Worm (Caenorhabditis elegans) whole organism, L1 larva: ENCODE results near the gene gln-2.

Experiments
- C16A3.4 ChIP-seq: fragments of 150-350 bp; optimal IDR thresholded peaks from 2 replicates; lab custom pipeline; 2014; ENCODE audit warnings: missing biosample characterization, missing genetic modification characterization
- F16B12.6 ChIP-seq: fragments of 150-350 bp; optimal IDR thresholded peaks from 2 replicates; lab custom pipeline; 2014; ENCODE audit warnings: missing biosample characterization, missing genetic modification characterization
- ceh-63 ChIP-seq: fragments of 200-800 bp; sonication (Bioruptor generic); optimal IDR thresholded peaks from 2 replicates; lab custom pipeline; 2018; ENCODE audit warnings: mild to moderate bottlenecking, missing genetic modification characterization, missing compliant biosample characterization
- ceh-8 ChIP-seq: fragments of 200-800 bp; sonication (Bioruptor generic); optimal IDR thresholded peaks from 2 replicates; lab custom pipeline; 2018; ENCODE audit warnings: mild to moderate bottlenecking, missing genetic modification characterization, moderate library complexity, missing compliant biosample characterization
- ceh-88 ChIP-seq: fragments of 200-800 bp; sonication (Bioruptor generic); IDR thresholded peaks from 2 replicates; pipeline ENCODE4 v1.3.6; 2022; ENCODE audit warnings: missing genetic modification characterization, missing compliant biosample characterization
- ceh-90 ChIP-seq: sonication (generic microtip); optimal IDR thresholded peaks from 2 replicates; lab custom pipeline; 2016; ENCODE audit warnings: missing genetic modification characterization, missing compliant biosample characterization
- ces-1 ChIP-seq: fragments of 150-350 bp; optimal IDR thresholded peaks from 2 replicates; lab custom pipeline; 2014; ENCODE audit warnings: missing biosample characterization, missing genetic modification reagents, missing genetic modification characterization
- dpl-1 ChIP-seq, 3 experiments: fragments of 150-350 bp in 2 of 3; sonication (generic microtip) in 1 of 3; optimal IDR thresholded peaks; 2 replicates each; lab custom pipeline; 2014 to 2017; ENCODE audit warnings: missing biosample characterization in 3 of 3, missing genetic modification characterization in 3 of 3, missing genetic modification reagents in 3 of 3
- elt-2 ChIP-seq: sonication (generic microtip); optimal IDR thresholded peaks from 2 replicates; lab custom pipeline; 2016; ENCODE audit warnings: missing genetic modification characterization, mild to moderate bottlenecking, inconsistent platforms, missing compliant biosample characterization, missing genetic modification reagents
- elt-3 ChIP-seq, 6 experiments: fragments of 150-350 bp in 1 of 6; sonication (generic microtip); optimal IDR thresholded peaks; 2 replicates each; lab custom pipeline; 2017 to 2018; ENCODE audit warnings: missing biosample characterization in 6 of 6, missing genetic modification characterization in 6 of 6, inconsistent platforms in 1 of 6
- fkh-8 ChIP-seq: sonication (generic microtip); optimal IDR thresholded peaks from 2 replicates; lab custom pipeline; 2016; ENCODE audit warnings: mild to moderate bottlenecking, missing genetic modification characterization, missing compliant biosample characterization
- fos-1 ChIP-seq: fragments of 150-350 bp; optimal IDR thresholded peaks from 2 replicates; lab custom pipeline; 2014; ENCODE audit warnings: missing biosample characterization, missing genetic modification characterization
- hlh-17 ChIP-seq: fragments of 200-800 bp; sonication (Bioruptor generic); optimal IDR thresholded peaks from 2 replicates; lab custom pipeline; 2018; ENCODE audit warnings: missing genetic modification characterization, mild to moderate bottlenecking, missing compliant biosample characterization, moderate library complexity, borderline replicate concordance
- lin-35 ChIP-seq, 2 experiments: fragments of 150-350 bp; optimal IDR thresholded peaks; 2 replicates each; lab custom pipeline; 2014; ENCODE audit warnings: missing biosample characterization in 2 of 2, missing genetic modification characterization in 2 of 2, missing genetic modification reagents in 2 of 2
- lin-39 ChIP-seq: fragments of 150-350 bp; optimal IDR thresholded peaks from 2 replicates; lab custom pipeline; 2014; ENCODE audit warnings: missing biosample characterization, missing genetic modification reagents, missing genetic modification characterization
- mdl-1 ChIP-seq, 2 experiments: fragments of 150-350 bp; optimal IDR thresholded peaks; 2 replicates each; lab custom pipeline; 2014 to 2017; ENCODE audit warnings: missing biosample characterization in 2 of 2, missing genetic modification characterization in 2 of 2, inconsistent platforms in 1 of 2
- mef-2 ChIP-seq: fragments of 150-350 bp; optimal IDR thresholded peaks from 2 replicates; lab custom pipeline; 2014; ENCODE audit warnings: missing biosample characterization, missing genetic modification characterization
- nhr-11 ChIP-seq: fragments of 150-350 bp; optimal IDR thresholded peaks from 2 replicates; lab custom pipeline; 2014; ENCODE audit warnings: missing biosample characterization, missing genetic modification characterization
- nhr-20 ChIP-seq: sonication (generic microtip); optimal IDR thresholded peaks from 2 replicates; lab custom pipeline; 2016; ENCODE audit warnings: mild to moderate bottlenecking, missing genetic modification characterization, missing compliant biosample characterization
- nhr-237 ChIP-seq: fragments of 150-350 bp; optimal IDR thresholded peaks from 2 replicates; lab custom pipeline; 2014; ENCODE audit warnings: missing biosample characterization, missing genetic modification characterization
- nhr-47 ChIP-seq: sonication (generic microtip); optimal IDR thresholded peaks from 2 replicates; lab custom pipeline; 2016; ENCODE audit warnings: mild to moderate bottlenecking, missing genetic modification characterization, moderate library complexity, missing compliant biosample characterization
- nhr-76 ChIP-seq: sonication (generic microtip); optimal IDR thresholded peaks from 2 replicates; lab custom pipeline; 2017; ENCODE audit warnings: missing biosample characterization, missing genetic modification characterization
- nhr-77 ChIP-seq: fragments of 150-350 bp; optimal IDR thresholded peaks from 2 replicates; lab custom pipeline; 2014; ENCODE audit warnings: missing biosample characterization, missing genetic modification characterization
- nhr-84 ChIP-seq: sonication (generic microtip); optimal IDR thresholded peaks from 2 replicates; lab custom pipeline; 2017; ENCODE audit warnings: missing biosample characterization, missing genetic modification characterization
- nhr-90 ChIP-seq: sonication (generic microtip); optimal IDR thresholded peaks from 2 replicates; lab custom pipeline; 2016; ENCODE audit warnings: mild to moderate bottlenecking, missing genetic modification characterization, missing compliant biosample characterization; ENCODE audit not compliant: poor library complexity
- pax-3 ChIP-seq: fragments of 200-800 bp; sonication (Bioruptor generic); optimal IDR thresholded peaks from 2 replicates; lab custom pipeline; 2018; ENCODE audit warnings: mild to moderate bottlenecking, missing genetic modification characterization, moderate library complexity, missing compliant biosample characterization
- pqm-1 ChIP-seq: sonication (generic microtip); optimal IDR thresholded peaks from 3 replicates; lab custom pipeline; 2017; ENCODE audit warnings: missing biosample characterization, missing genetic modification characterization
- rnt-1 ChIP-seq: sonication (generic microtip); optimal IDR thresholded peaks from 2 replicates; lab custom pipeline; 2016; ENCODE audit warnings: mild to moderate bottlenecking, missing genetic modification characterization, moderate library complexity, missing compliant biosample characterization
- skn-1 ChIP-seq: fragments of 150-350 bp; optimal IDR thresholded peaks from 2 replicates; lab custom pipeline; 2014; ENCODE audit warnings: missing biosample characterization, missing genetic modification characterization
- snpc-4 ChIP-seq: fragments of 150-350 bp; optimal IDR thresholded peaks from 2 replicates; lab custom pipeline; 2014; ENCODE audit warnings: missing biosample characterization, missing genetic modification characterization
- sup-37 ChIP-seq: fragments of 200-800 bp; sonication (Bioruptor generic); optimal IDR thresholded peaks from 2 replicates; lab custom pipeline; 2018; ENCODE audit warnings: mild to moderate bottlenecking, missing genetic modification characterization, missing compliant biosample characterization
- unc-98 ChIP-seq: fragments of 200-800 bp; sonication (Bioruptor generic); IDR thresholded peaks from 2 replicates; pipeline ENCODE4 v1.3.6; 2022; ENCODE audit warnings: missing genetic modification characterization, missing compliant biosample characterization
- vab-15 ChIP-seq: sonication (generic microtip); optimal IDR thresholded peaks from 2 replicates; lab custom pipeline; 2017; ENCODE audit warnings: missing genotype, mild to moderate bottlenecking, missing genetic modification characterization, missing compliant biosample characterization
- zag-1 ChIP-seq: fragments of 150-350 bp; optimal IDR thresholded peaks from 2 replicates; lab custom pipeline; 2014; ENCODE audit warnings: missing biosample characterization, missing genetic modification characterization
- zip-4 ChIP-seq: fragments of 200-800 bp; sonication (Bioruptor generic); optimal IDR thresholded peaks from 2 replicates; lab custom pipeline; 2018; ENCODE audit warnings: mild to moderate bottlenecking, missing genetic modification characterization, moderate library complexity, missing compliant biosample characterization

Gene gln-2

ce11 chrIII:9922874-9923273 is 21.7 kb downstream of the gln-2 start, which contains the start of gene cbp-2:
Gene cbp-2, plus strand, starts transcription at chrIII:9923174.
- TF ChIP-seq fos-1 (tag; lab: Kevin White, UChicago) (no peak), ceh-90 (tag; lab: Kevin White, UChicago) (no peak), rnt-1 (tag; lab: Kevin White, UChicago) (no peak), nhr-77 (tag; lab: Kevin White, UChicago) (no peak), zag-1 (tag; lab: Kevin White, UChicago) (no peak), fkh-8 (tag; lab: Kevin White, UChicago) (no peak), mef-2 (no peak), dpl-1 (GFP tag; optimal IDR thresholded peaks at IDR 0.05; lab: Kevin White, UChicago) (no peak), nhr-76 (tag; lab: Kevin White, UChicago) (no peak), C16A3.4 (tag; lab: Kevin White, UChicago) (no peak), nhr-237 (tag; lab: Kevin White, UChicago) (no peak), ces-1 (GFP tag; lab: Kevin White, UChicago) (no peak), ceh-8 (no peak), F16B12.6 (tag; lab: Kevin White, UChicago) (no peak), pax-3 (tag; lab: Kevin White, UChicago) (no peak)

ce11 chrIII:9922310-9922709 is 22.3 kb downstream of the gln-2 start:
- TF ChIP-seq snpc-4 (tag; lab: Kevin White, UChicago) (no peak), nhr-90 (tag; lab: Kevin White, UChicago) (no peak), mdl-1 (tag; optimal IDR thresholded peaks at IDR 0.05; lab: Kevin White, UChicago) (no peak)
- TF ChIP-seq, all 84 proteins: peak for 0

ce11 chrIII:9920764-9921163 is 23.9 kb downstream of the gln-2 start, which contains the start of gene F40F12.3:
Gene F40F12.3, minus strand, starts transcription at chrIII:9920864.
- TF ChIP-seq pax-3 (tag; lab: Kevin White, UChicago) (no peak), sup-37 (GFP tag; lab: Kevin White, UChicago) (no peak), zip-4 (GFP tag; lab: Kevin White, UChicago) (no peak), ceh-90 (tag; lab: Kevin White, UChicago) (no peak), nhr-20 (no peak), nhr-11 (tag; lab: Kevin White, UChicago) (no peak), vab-15 (tag; lab: Kevin White, UChicago) (no peak), skn-1 (tag; lab: Kevin White, UChicago) (no peak), nhr-84 (tag; lab: Kevin White, UChicago) (no peak), ceh-63 (no peak), zag-1 (tag; lab: Kevin White, UChicago) (no peak), lin-39 (tag; lab: Kevin White, UChicago) (no peak)

ce11 chrIII:9913722-9914121 is 30.9 kb downstream of the gln-2 start, which contains the start of gene cbp-3:
Gene cbp-3, plus strand, starts transcription at chrIII:9913993.
- no peak for TF ChIP-seq nhr-77 (tag; lab: Kevin White, UChicago)
- no peak for TF ChIP-seq ceh-88 (GFP tag; lab: Robert Waterston, UW)
- TF ChIP-seq unc-98 (GFP tag; lab: Robert Waterston, UW), result no peak
- no peak for TF ChIP-seq ces-1 (GFP tag; lab: Kevin White, UChicago)
- no peak for TF ChIP-seq hlh-17
- TF ChIP-seq elt-3 (tag; optimal IDR thresholded peaks at IDR 0.05; lab: Kevin White, UChicago), result no peak
- peak; percentile 75 for TF ChIP-seq pqm-1 (tag; lab: Kevin White, UChicago)
- peak; percentile 28 for TF ChIP-seq elt-2 (tag; lab: Kevin White, UChicago)
- no peak for TF ChIP-seq zip-4 (GFP tag; lab: Kevin White, UChicago)
- peak in 1 of 2 experiments; percentile 41 for TF ChIP-seq lin-35 (GFP tag; optimal IDR thresholded peaks at IDR 0.05; lab: Kevin White, UChicago)
- no peak for TF ChIP-seq nhr-47 (tag; lab: Kevin White, UChicago)
